Fruit fly (Drosophila melanogaster) whole organism, wandering third instar larva: Measurements from ENCODE around the gene Rad60.

Experiments
- Abd-B ChIP-seq: fragments of >200 bp; optimal IDR thresholded peaks from 2 replicates; lab custom pipeline; 2017; ENCODE audit warnings: missing biosample characterization, missing genetic modification characterization
- CG32264 ChIP-seq: fragments of 200-800 bp; sonication (Bioruptor generic); optimal IDR thresholded peaks from 2 replicates; lab custom pipeline; 2016; ENCODE audit warnings: missing biosample characterization, missing genetic modification characterization
- CG9705 ChIP-seq: fragments of 200-800 bp; sonication (Bioruptor generic); optimal IDR thresholded peaks from 2 replicates; lab custom pipeline; 2018; ENCODE audit warnings: missing biosample characterization, mild to moderate bottlenecking, missing genetic modification characterization
- CrebA ChIP-seq: fragments of 200-800 bp; sonication (Bioruptor generic); optimal IDR thresholded peaks from 2 replicates; lab custom pipeline; 2016; ENCODE audit warnings: missing biosample characterization, mild to moderate bottlenecking, missing genetic modification characterization, borderline replicate concordance
- Dfd ChIP-seq: fragments of >200 bp; optimal IDR thresholded peaks from 2 replicates; lab custom pipeline; 2017; ENCODE audit warnings: missing biosample characterization, missing genetic modification characterization
- GATAd ChIP-seq: sonication (Bioruptor generic); optimal IDR thresholded peaks from 2 replicates; lab custom pipeline; 2016; ENCODE audit warnings: missing biosample characterization, missing genetic modification characterization
- HLH106 ChIP-seq: fragments of 200-800 bp; optimal IDR thresholded peaks from 3 replicates; lab custom pipeline; 2019; ENCODE audit warnings: missing biosample characterization, mild to moderate bottlenecking, missing genetic modification characterization, moderate library complexity
- Hnf4 ChIP-seq: fragments of 200-800 bp; sonication (Bioruptor generic); optimal IDR thresholded peaks from 2 replicates; lab custom pipeline; 2016; ENCODE audit warnings: missing biosample characterization, mild to moderate bottlenecking, missing genetic modification characterization
- Hr78 ChIP-seq: fragments of >200 bp; optimal IDR thresholded peaks from 2 replicates; lab custom pipeline; 2017; ENCODE audit warnings: missing biosample characterization, missing genetic modification characterization
- Hr83 ChIP-seq: fragments of 200-300 bp; sonication (Bioruptor generic); optimal IDR thresholded peaks from 2 replicates; lab custom pipeline; 2016; ENCODE audit warnings: missing biosample characterization, mild to moderate bottlenecking, missing genetic modification characterization, moderate library complexity; ENCODE audit not compliant: poor library complexity, severe bottlenecking
- Myc ChIP-seq: fragments of >200 bp; optimal IDR thresholded peaks from 2 replicates; lab custom pipeline; 2017
- N ChIP-seq: fragments of >200 bp; optimal IDR thresholded peaks from 2 replicates; lab custom pipeline; 2018; ENCODE audit warnings: missing biosample characterization, missing external identifiers, missing genetic modification characterization
- OdsH ChIP-seq: fragments of 200-800 bp; sonication (Bioruptor generic); optimal IDR thresholded peaks from 2 replicates; lab custom pipeline; 2016; ENCODE audit warnings: missing biosample characterization, mild to moderate bottlenecking, missing genetic modification characterization
- Rel ChIP-seq, 2 experiments: fragments of 200-800 bp; sonication (Bioruptor generic) in 1 of 2; optimal IDR thresholded peaks; 2 replicates in 1 of 2; 3 replicates in 1 of 2; lab custom pipeline; 2016 to 2019; ENCODE audit warnings: mild to moderate bottlenecking in 2 of 2, missing biosample characterization in 2 of 2, missing genetic modification characterization in 2 of 2, moderate library complexity in 1 of 2
- Sp1 ChIP-seq: fragments of 200-800 bp; sonication (Bioruptor generic); optimal IDR thresholded peaks from 3 replicates; lab custom pipeline; 2019; ENCODE audit warnings: missing biosample characterization, mild to moderate bottlenecking, missing genetic modification characterization, moderate library complexity
- Vsx2 ChIP-seq: fragments of 200-300, 225-300 bp; sonication (Bioruptor generic); optimal IDR thresholded peaks from 2 replicates; lab custom pipeline; 2018; ENCODE audit warnings: missing biosample characterization, missing genetic modification characterization; ENCODE audit not compliant: partially characterized antibody
- br ChIP-seq: fragments of 200-800 bp; sonication (Bioruptor generic); optimal IDR thresholded peaks from 2 replicates; lab custom pipeline; 2016; ENCODE audit warnings: missing biosample characterization, missing genetic modification characterization
- brk ChIP-seq: fragments of 200-800 bp; sonication (Bioruptor generic); optimal IDR thresholded peaks from 2 replicates; lab custom pipeline; 2016; ENCODE audit warnings: missing biosample characterization, mild to moderate bottlenecking, missing genetic modification characterization
- dl ChIP-seq, 2 experiments: fragments of 175-275, 200-275 bp in 1 of 2; fragments of 200-275 bp in 1 of 2; sonication (Bioruptor generic); optimal IDR thresholded peaks; lab custom pipeline; 2018; ENCODE audit warnings: mild to moderate bottlenecking in 2 of 2, missing biosample characterization in 2 of 2, missing genetic modification characterization in 2 of 2, moderate library complexity in 2 of 2; ENCODE audit not compliant: partially characterized antibody in 2 of 2, insufficient read depth in 1 of 2
- dmrt93B ChIP-seq: fragments of 200-800 bp; sonication (Bioruptor generic); optimal IDR thresholded peaks from 2 replicates; lab custom pipeline; 2018; ENCODE audit warnings: missing biosample characterization, mild to moderate bottlenecking, missing genetic modification characterization
- dsf ChIP-seq: sonication (Bioruptor generic); optimal IDR thresholded peaks from 2 replicates; lab custom pipeline; 2016; ENCODE audit warnings: missing biosample characterization, missing genetic modification characterization, borderline replicate concordance
- ey ChIP-seq: fragments of 200-800 bp; sonication (Bioruptor generic); optimal IDR thresholded peaks from 2 replicates; lab custom pipeline; 2016; ENCODE audit warnings: missing biosample characterization, missing genetic modification characterization
- foxo ChIP-seq, 2 experiments: fragments of 200-800 bp; sonication (Bioruptor generic); optimal IDR thresholded peaks; 2 replicates in 1 of 2; 3 replicates in 1 of 2; lab custom pipeline; 2016 to 2017; ENCODE audit warnings: missing biosample characterization in 2 of 2, missing genetic modification characterization in 2 of 2
- fru ChIP-seq: fragments of 200-800 bp; sonication (Bioruptor generic); optimal IDR thresholded peaks from 3 replicates; lab custom pipeline; 2016; ENCODE audit warnings: missing biosample characterization, mild to moderate bottlenecking, missing genetic modification characterization
- h ChIP-seq: fragments of 200-800 bp; sonication (Bioruptor generic); optimal IDR thresholded peaks from 3 replicates; lab custom pipeline; 2016; ENCODE audit warnings: missing biosample characterization, mild to moderate bottlenecking, missing genetic modification characterization
- jim ChIP-seq: fragments of 175-275, 200-325 bp; sonication (Bioruptor generic); optimal IDR thresholded peaks from 2 replicates; lab custom pipeline; 2016; ENCODE audit warnings: missing biosample characterization, mild to moderate bottlenecking, missing genetic modification characterization
- psq ChIP-seq: fragments of 200-800 bp; sonication (Bioruptor generic); optimal IDR thresholded peaks from 3 replicates; lab custom pipeline; 2017; ENCODE audit warnings: missing biosample characterization, mild to moderate bottlenecking, missing genetic modification characterization, moderate library complexity
- rgr ChIP-seq: fragments of 200-800 bp; sonication (Bioruptor generic); optimal IDR thresholded peaks from 3 replicates; lab custom pipeline; 2016; ENCODE audit warnings: missing biosample characterization, mild to moderate bottlenecking, missing genetic modification characterization
- sage ChIP-seq: fragments of 200-800 bp; sonication (Bioruptor generic); optimal IDR thresholded peaks from 2 replicates; lab custom pipeline; 2016; ENCODE audit warnings: missing biosample characterization, mild to moderate bottlenecking, missing genetic modification characterization
- sv ChIP-seq: fragments of 200-800 bp; sonication (Bioruptor generic); optimal IDR thresholded peaks from 3 replicates; lab custom pipeline; 2016; ENCODE audit warnings: missing biosample characterization, missing genetic modification characterization
- tai ChIP-seq: sonication (Bioruptor generic); optimal IDR thresholded peaks from 2 replicates; lab custom pipeline; 2016; ENCODE audit warnings: missing biosample characterization, missing genetic modification characterization
- usp ChIP-seq: fragments of >200 bp; optimal IDR thresholded peaks from 2 replicates; lab custom pipeline; 2017; ENCODE audit warnings: missing biosample characterization, missing genetic modification characterization
- woc ChIP-seq: sonication (Bioruptor generic); optimal IDR thresholded peaks from 2 replicates; lab custom pipeline; 2016; ENCODE audit warnings: missing biosample characterization, mild to moderate bottlenecking, missing genetic modification characterization

Rad60 gene

dm6 chr3R:23292267-23292666, 41.0 kb upstream of the Rad60 start:
- TF ChIP-seq Sp1 (GFP tag; lab: Kevin White, UChicago), result no peak
- TF ChIP-seq Rel (GFP tag; optimal IDR thresholded peaks at IDR 0.05; lab: Kevin White, UChicago), result no peak
- TF ChIP-seq Rel (tag; optimal IDR thresholded peaks at IDR 0.05; lab: Kevin White, UChicago), result no peak
- no peak for TF ChIP-seq HLH106 (tag; lab: Kevin White, UChicago)
- no peak for TF ChIP-seq rgr
- no peak for TF ChIP-seq brk (GFP tag; lab: Kevin White, UChicago)
- TF ChIP-seq Hnf4 (GFP tag; lab: Kevin White, UChicago), result no peak
- TF ChIP-seq sv (GFP tag; lab: Kevin White, UChicago), result no peak
- TF ChIP-seq foxo (GFP tag; optimal IDR thresholded peaks at IDR 0.05; lab: Kevin White, UChicago), result no peak
- no peak for TF ChIP-seq woc (GFP tag; lab: Kevin White, UChicago)
- no peak for TF ChIP-seq sage (GFP tag; lab: Kevin White, UChicago)
- TF ChIP-seq N (GFP tag; lab: Kevin White, UChicago), result no peak
- no peak for TF ChIP-seq psq
- TF ChIP-seq Dfd (GFP tag; lab: Kevin White, UChicago), result no peak
- TF ChIP-seq dl (GFP tag; optimal IDR thresholded peaks at IDR 0.05; lab: Kevin White, UChicago; ENCODE audit: insufficient read depth in 1 of 2, partially characterized antibody in 2 of 2), result no peak
- no peak for TF ChIP-seq Abd-B (GFP tag; lab: Kevin White, UChicago)

dm6 chr3R:23290089-23290488, 38.8 kb upstream of the Rad60 start, which contains the start of gene bb8:
TSS of gene bb8 (minus strand) at chr3R:23290189.
- no peak for TF ChIP-seq h (GFP tag; lab: Kevin White, UChicago)
- TF ChIP-seq woc (GFP tag; lab: Kevin White, UChicago), result no peak
- TF ChIP-seq jim, result no peak
- TF ChIP-seq br (GFP tag; lab: Kevin White, UChicago), result no peak
- TF ChIP-seq Hnf4 (GFP tag; lab: Kevin White, UChicago), result no peak
- TF ChIP-seq psq, result no peak
- TF ChIP-seq GATAd (GFP tag; lab: Kevin White, UChicago), result no peak
- TF ChIP-seq Vsx2 (GFP tag; lab: Kevin White, UChicago), result no peak
- no peak for TF ChIP-seq ey (GFP tag; lab: Kevin White, UChicago)
- no peak for TF ChIP-seq foxo (GFP tag; optimal IDR thresholded peaks at IDR 0.05; lab: Kevin White, UChicago)
- no peak for TF ChIP-seq tai
- no peak for TF ChIP-seq OdsH (GFP tag; lab: Kevin White, UChicago)
- TF ChIP-seq Myc (lab: Kevin White, UChicago), result no peak
- TF ChIP-seq sv (GFP tag; lab: Kevin White, UChicago), result no peak
- no peak for TF ChIP-seq N (GFP tag; lab: Kevin White, UChicago)
- TF ChIP-seq Rel (GFP tag; optimal IDR thresholded peaks at IDR 0.05; lab: Kevin White, UChicago), result no peak
- no peak for TF ChIP-seq Rel (tag; optimal IDR thresholded peaks at IDR 0.05; lab: Kevin White, UChicago)
- no peak for TF ChIP-seq Abd-B (GFP tag; lab: Kevin White, UChicago)
- no peak for TF ChIP-seq rgr

dm6 chr3R:23287951-23288350, 36.7 kb upstream of the Rad60 start, which contains the start of gene wam:
TSS of gene wam (minus strand) at chr3R:23288051.
- no peak for TF ChIP-seq Hr78
- TF ChIP-seq fru (GFP tag; lab: Kevin White, UChicago), result no peak
- TF ChIP-seq Hr83, result no peak
- TF ChIP-seq sv (GFP tag; lab: Kevin White, UChicago), result no peak
- no peak for TF ChIP-seq HLH106 (tag; lab: Kevin White, UChicago)
- no peak for TF ChIP-seq psq
- TF ChIP-seq N (GFP tag; lab: Kevin White, UChicago), result no peak
- no peak for TF ChIP-seq dl (GFP tag; optimal IDR thresholded peaks at IDR 0.05; lab: Kevin White, UChicago; ENCODE audit: insufficient read depth in 1 of 2, partially characterized antibody in 2 of 2)
- no peak for TF ChIP-seq jim
- TF ChIP-seq Rel (GFP tag; optimal IDR thresholded peaks at IDR 0.05; lab: Kevin White, UChicago), result no peak
- no peak for TF ChIP-seq Rel (tag; optimal IDR thresholded peaks at IDR 0.05; lab: Kevin White, UChicago)
- no peak for TF ChIP-seq Dfd (GFP tag; lab: Kevin White, UChicago)
- no peak for TF ChIP-seq CG9705 (GFP tag; lab: Kevin White, UChicago)
- TF ChIP-seq usp, result no peak
- no peak for TF ChIP-seq dsf (GFP tag; lab: Kevin White, UChicago)
- TF ChIP-seq h (GFP tag; lab: Kevin White, UChicago), result no peak

dm6 chr3R:23284256-23284655, 33.0 kb upstream of the Rad60 start:
- TF ChIP-seq usp, result no peak
- TF ChIP-seq CrebA (GFP tag; lab: Kevin White, UChicago), result no peak
- no peak for TF ChIP-seq foxo (GFP tag; optimal IDR thresholded peaks at IDR 0.05; lab: Kevin White, UChicago)
- TF ChIP-seq fru (GFP tag; lab: Kevin White, UChicago), result no peak
- TF ChIP-seq CG9705 (GFP tag; lab: Kevin White, UChicago), result no peak
- no peak for TF ChIP-seq dmrt93B (GFP tag; lab: Kevin White, UChicago)
- TF ChIP-seq woc (GFP tag; lab: Kevin White, UChicago), result no peak
- no peak for TF ChIP-seq CG32264
- TF ChIP-seq, all 38 proteins: peak for 0
